Worm (Caenorhabditis elegans) whole organism, early embryonic: Measurements from ENCODE around the gene C50B8.4.

ENCODE experiments used
- B0310.2 ChIP-seq: sonication (generic microtip); optimal IDR thresholded peaks from 2 replicates; lab custom pipeline; 2016; ENCODE audit warnings: mild to moderate bottlenecking, missing genetic modification characterization, missing compliant biosample characterization
- F13C5.2 ChIP-seq: sonication (generic microtip); optimal IDR thresholded peaks from 2 replicates; lab custom pipeline; 2017; ENCODE audit warnings: mild to moderate bottlenecking, missing genetic modification characterization, inconsistent platforms, missing compliant biosample characterization
- aly-1 ChIP-seq: sonication (generic microtip); optimal IDR thresholded peaks from 2 replicates; lab custom pipeline; 2016; ENCODE audit warnings: missing genetic modification characterization, missing compliant biosample characterization
- ama-1 ChIP-seq: fragments of 150-350 bp; optimal IDR thresholded peaks from 2 replicates; lab custom pipeline; 2014
- ceh-13 ChIP-seq: fragments of 200-800 bp; sonication (Bioruptor generic); optimal IDR thresholded peaks from 2 replicates; lab custom pipeline; 2018; ENCODE audit warnings: mild to moderate bottlenecking, missing genetic modification characterization, missing compliant biosample characterization
- ceh-36 ChIP-seq: sonication (generic microtip); optimal IDR thresholded peaks from 2 replicates; lab custom pipeline; 2016; ENCODE audit warnings: missing genetic modification characterization, inconsistent platforms, missing compliant biosample characterization
- ets-7 ChIP-seq: sonication (generic microtip); optimal IDR thresholded peaks from 2 replicates; lab custom pipeline; 2016; ENCODE audit warnings: missing genotype, missing genetic modification characterization, missing compliant biosample characterization
- flt-1 ChIP-seq: fragments of 200-800 bp; sonication (Bioruptor generic); IDR thresholded peaks from 2 replicates; pipeline ENCODE4 v1.3.6; 2022; ENCODE audit warnings: missing genetic modification characterization, missing compliant biosample characterization
- hmbx-1 ChIP-seq: sonication (generic microtip); optimal IDR thresholded peaks from 2 replicates; lab custom pipeline; 2016; ENCODE audit warnings: mild to moderate bottlenecking, missing genetic modification characterization, missing compliant biosample characterization
- hmg-4 ChIP-seq: fragments of 200-800 bp; sonication (Bioruptor generic); optimal IDR thresholded peaks from 2 replicates; lab custom pipeline; 2018; ENCODE audit warnings: mild to moderate bottlenecking, missing genetic modification characterization, missing compliant biosample characterization
- hnd-1 ChIP-seq: sonication (generic microtip); optimal IDR thresholded peaks from 2 replicates; lab custom pipeline; 2016; ENCODE audit warnings: missing genetic modification characterization, missing compliant biosample characterization
- pes-1 ChIP-seq: fragments of 200-800 bp; sonication (Bioruptor generic); IDR thresholded peaks from 2 replicates; pipeline ENCODE4 v1.3.6; 2022; ENCODE audit warnings: missing genetic modification reagents, missing genetic modification characterization, missing compliant biosample characterization
- scrt-1 ChIP-seq: fragments of 200-800 bp; sonication (Bioruptor generic); IDR thresholded peaks from 2 replicates; pipeline ENCODE4 v1.3.6; 2022; ENCODE audit warnings: missing genetic modification characterization, missing compliant biosample characterization
- sea-1 ChIP-seq: fragments of 200-800 bp; sonication (Bioruptor generic); conservative IDR thresholded peaks from 2 replicates; pipeline ENCODE4 v1.3.6; 2022; ENCODE audit warnings: missing genetic modification characterization, missing compliant biosample characterization
- tbx-11 ChIP-seq: fragments of 200-800 bp; sonication (Bioruptor generic); IDR thresholded peaks from 2 replicates; pipeline ENCODE4 v1.3.6; 2022; ENCODE audit warnings: missing genetic modification characterization, missing compliant biosample characterization
- tbx-37 ChIP-seq: fragments of 200-800 bp; sonication (Bioruptor generic); conservative IDR thresholded peaks from 2 replicates; pipeline ENCODE4 v1.3.6; 2022; ENCODE audit warnings: missing genetic modification reagents, missing genetic modification characterization, missing compliant biosample characterization
- tra-4 ChIP-seq: sonication (generic microtip); optimal IDR thresholded peaks from 2 replicates; lab custom pipeline; 2017; ENCODE audit warnings: missing genetic modification characterization, missing compliant biosample characterization

The C50B8.4 gene

ce11 chrV:13556297-13556696, 15.5 kb upstream of the C50B8.4 start, which contains the start of gene C56A3.6:
C56A3.6 (minus strand) TSS chrV:13556397.
- TF ChIP-seq sea-1 (GFP tag; lab: Robert Waterston, UW) (no peak), hnd-1 (tag; lab: Kevin White, UChicago) (no peak), flt-1 (GFP tag; lab: Robert Waterston, UW) (no peak), hmg-4 (GFP tag; lab: Kevin White, UChicago) (no peak), pes-1 (no peak), tra-4 (no peak), ceh-13 (no peak), hmbx-1 (tag; lab: Kevin White, UChicago) (no peak), B0310.2 (no peak), tbx-11 (no peak), ceh-36 (tag; lab: Kevin White, UChicago) (no peak), ets-7 (tag; lab: Kevin White, UChicago) (no peak), aly-1 (no peak)

- no peak for TF ChIP-seq ceh-13
- peak; percentile 63 for TF ChIP-seq tbx-37 (GFP tag; lab: Robert Waterston, UW)
- TF ChIP-seq scrt-1 (GFP tag; lab: Robert Waterston, UW) = peak; percentile 52; the same call in 1 of the 2 replicates
Observed at ce11 chrV:13556746-13557145, 15.1 kb upstream of the C50B8.4 start, which contains the start of gene cav-2. cav-2 (plus strand) TSS chrV:13557104.

DNA sequence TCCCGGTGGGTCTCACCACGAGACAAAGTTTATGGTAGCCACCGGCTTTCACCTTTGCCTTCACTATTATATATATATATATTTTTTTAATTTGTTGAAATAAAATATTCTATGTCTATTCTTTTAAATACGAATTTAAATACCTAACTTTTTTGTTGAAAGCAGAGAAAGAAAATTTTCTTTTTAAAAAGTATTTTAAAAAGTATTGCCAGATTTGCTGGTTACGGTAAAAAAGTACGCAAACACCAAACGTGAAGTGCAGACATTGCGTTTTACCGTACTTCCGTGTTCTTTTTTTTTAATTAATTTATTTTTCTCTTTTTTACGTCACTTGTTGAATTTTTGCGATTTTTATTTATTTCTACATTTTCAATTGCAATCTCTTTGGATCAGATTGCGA, 11.8 kb upstream of the C50B8.4 start, which contains the start of gene C56A3.8:
TSS of gene C56A3.8 (plus strand) at position 301 of the 400 bp plus-strand sequence.
- no peak for TF ChIP-seq ama-1 (lab: Kevin White, UChicago)
- TF ChIP-seq sea-1 (GFP tag; lab: Robert Waterston, UW) = no peak
- no peak for TF ChIP-seq flt-1 (GFP tag; lab: Robert Waterston, UW)
- TF ChIP-seq ceh-13 = no peak
- TF ChIP-seq scrt-1 (GFP tag; lab: Robert Waterston, UW) = no peak

- TF ChIP-seq aly-1 (no peak), tbx-37 (GFP tag; lab: Robert Waterston, UW) (no peak), ceh-36 (tag; lab: Kevin White, UChicago) (no peak), flt-1 (GFP tag; lab: Robert Waterston, UW) (no peak), B0310.2 (no peak), ceh-13 (no peak)
Observed at ce11 chrV:13562748-13563147, 9.1 kb upstream of the C50B8.4 start.

ce11 chrV:13563841-13564240, 8.0 kb upstream of the C50B8.4 start, which contains the start of gene grl-17:
grl-17 (minus strand) TSS chrV:13563941.
- TF ChIP-seq ets-7 (tag; lab: Kevin White, UChicago) = no peak
- TF ChIP-seq tbx-11 = no peak
- TF ChIP-seq flt-1 (GFP tag; lab: Robert Waterston, UW) = no peak
- no peak for TF ChIP-seq tra-4
- no peak for TF ChIP-seq tbx-37 (GFP tag; lab: Robert Waterston, UW)
- no peak for TF ChIP-seq ceh-36 (tag; lab: Kevin White, UChicago)
- no peak for TF ChIP-seq pes-1
- TF ChIP-seq hmg-4 (GFP tag; lab: Kevin White, UChicago) = no peak
- TF ChIP-seq ama-1 (lab: Kevin White, UChicago) = no peak
- TF ChIP-seq ceh-13 = no peak

- TF ChIP-seq aly-1 (no peak), ceh-36 (tag; lab: Kevin White, UChicago) (no peak), flt-1 (GFP tag; lab: Robert Waterston, UW) (no peak), tra-4 (no peak), tbx-37 (GFP tag; lab: Robert Waterston, UW) (no peak), F13C5.2 (tag; lab: Kevin White, UChicago) (no peak), scrt-1 (GFP tag; lab: Robert Waterston, UW) (no peak), B0310.2 (no peak), tbx-11 (no peak), hnd-1 (tag; lab: Kevin White, UChicago) (no peak), ama-1 (lab: Kevin White, UChicago) (no peak), ceh-13 (no peak), hmg-4 (GFP tag; lab: Kevin White, UChicago) (no peak), hmbx-1 (tag; lab: Kevin White, UChicago) (no peak), ets-7 (tag; lab: Kevin White, UChicago) (no peak), sea-1 (GFP tag; lab: Robert Waterston, UW) (no peak), pes-1 (no peak)
Observed at ce11 chrV:13565197-13565596, 6.6 kb upstream of the C50B8.4 start.

DNA sequence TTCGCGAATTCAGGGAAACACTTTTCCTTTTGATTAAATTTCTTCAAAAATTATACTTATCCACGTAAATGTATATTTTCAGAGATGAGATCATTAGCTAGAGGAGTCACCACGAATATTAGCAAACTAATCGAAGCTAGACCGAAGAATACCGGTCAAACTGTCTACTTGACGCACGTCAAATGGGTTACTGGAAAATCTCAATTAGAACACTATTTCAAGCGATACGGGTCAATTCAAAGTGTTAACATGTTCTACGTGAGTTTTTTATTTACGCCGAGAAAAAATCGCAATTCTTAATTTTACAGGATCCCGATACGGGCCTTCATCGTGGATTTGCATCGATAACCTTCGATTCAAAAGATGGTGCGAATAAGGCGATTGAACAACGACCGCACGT, 6.0 kb upstream of the C50B8.4 start, which contains the start of gene slrp-1:
TSS of gene slrp-1 (plus strand) at position 83 of the 400 bp plus-strand sequence.
- TF ChIP-seq pes-1 = no peak
- TF ChIP-seq ets-7 (tag; lab: Kevin White, UChicago) = no peak
- TF ChIP-seq ama-1 (lab: Kevin White, UChicago) = no peak
- TF ChIP-seq hmbx-1 (tag; lab: Kevin White, UChicago) = no peak
- TF ChIP-seq flt-1 (GFP tag; lab: Robert Waterston, UW) = no peak
- no peak for TF ChIP-seq ceh-13

- TF ChIP-seq tbx-37 (GFP tag; lab: Robert Waterston, UW) (no peak), flt-1 (GFP tag; lab: Robert Waterston, UW) (no peak), sea-1 (GFP tag; lab: Robert Waterston, UW) (no peak), aly-1 (no peak), hmg-4 (GFP tag; lab: Kevin White, UChicago) (no peak), pes-1 (no peak), tra-4 (no peak), B0310.2 (no peak), ceh-36 (tag; lab: Kevin White, UChicago) (no peak), scrt-1 (GFP tag; lab: Robert Waterston, UW) (no peak), ama-1 (lab: Kevin White, UChicago) (no peak), ceh-13 (no peak), tbx-11 (no peak), hmbx-1 (tag; lab: Kevin White, UChicago) (no peak), hnd-1 (tag; lab: Kevin White, UChicago) (no peak)
Observed at ce11 chrV:13566967-13567366, 4.8 kb upstream of the C50B8.4 start.
